Fruit fly (Drosophila melanogaster) whole organism, wandering third instar larva: ENCODE data around the gene Gpdh1.

Experiments used
- Abd-B ChIP-seq: fragments of >200 bp; optimal IDR thresholded peaks from 2 replicates; lab custom pipeline; 2017; ENCODE audit warnings: missing biosample characterization, missing genetic modification characterization
- CG32264 ChIP-seq: fragments of 200-800 bp; sonication (Bioruptor generic); optimal IDR thresholded peaks from 2 replicates; lab custom pipeline; 2016; ENCODE audit warnings: missing biosample characterization, missing genetic modification characterization
- CG9705 ChIP-seq: fragments of 200-800 bp; sonication (Bioruptor generic); optimal IDR thresholded peaks from 2 replicates; lab custom pipeline; 2018; ENCODE audit warnings: missing biosample characterization, mild to moderate bottlenecking, missing genetic modification characterization
- Dfd ChIP-seq: fragments of >200 bp; optimal IDR thresholded peaks from 2 replicates; lab custom pipeline; 2017; ENCODE audit warnings: missing biosample characterization, missing genetic modification characterization
- Dif ChIP-seq: fragments of 200-275, 200-300 bp; sonication (Bioruptor generic); optimal IDR thresholded peaks from 2 replicates; lab custom pipeline; 2018; ENCODE audit warnings: missing biosample characterization, missing genetic modification characterization; ENCODE audit not compliant: partially characterized antibody
- GATAd ChIP-seq: sonication (Bioruptor generic); optimal IDR thresholded peaks from 2 replicates; lab custom pipeline; 2016; ENCODE audit warnings: missing biosample characterization, missing genetic modification characterization
- HLH106 ChIP-seq: fragments of 200-800 bp; optimal IDR thresholded peaks from 3 replicates; lab custom pipeline; 2019; ENCODE audit warnings: missing biosample characterization, mild to moderate bottlenecking, missing genetic modification characterization, moderate library complexity
- Hnf4 ChIP-seq: fragments of 200-800 bp; sonication (Bioruptor generic); optimal IDR thresholded peaks from 2 replicates; lab custom pipeline; 2016; ENCODE audit warnings: missing biosample characterization, mild to moderate bottlenecking, missing genetic modification characterization
- Hr78 ChIP-seq: fragments of >200 bp; optimal IDR thresholded peaks from 2 replicates; lab custom pipeline; 2017; ENCODE audit warnings: missing biosample characterization, missing genetic modification characterization
- Hr83 ChIP-seq: fragments of 200-300 bp; sonication (Bioruptor generic); optimal IDR thresholded peaks from 2 replicates; lab custom pipeline; 2016; ENCODE audit warnings: missing biosample characterization, mild to moderate bottlenecking, missing genetic modification characterization, moderate library complexity; ENCODE audit not compliant: poor library complexity, severe bottlenecking
- Jra ChIP-seq: sonication (Bioruptor generic); optimal IDR thresholded peaks from 2 replicates; lab custom pipeline; 2016; ENCODE audit warnings: missing biosample characterization, missing genetic modification characterization
- Mio ChIP-seq: sonication (Bioruptor generic); optimal IDR thresholded peaks from 2 replicates; lab custom pipeline; 2016; ENCODE audit warnings: missing biosample characterization, missing genetic modification characterization
- Myc ChIP-seq: fragments of >200 bp; optimal IDR thresholded peaks from 2 replicates; lab custom pipeline; 2017
- N ChIP-seq: fragments of >200 bp; optimal IDR thresholded peaks from 2 replicates; lab custom pipeline; 2018; ENCODE audit warnings: missing biosample characterization, missing external identifiers, missing genetic modification characterization
- OdsH ChIP-seq: fragments of 200-800 bp; sonication (Bioruptor generic); optimal IDR thresholded peaks from 2 replicates; lab custom pipeline; 2016; ENCODE audit warnings: missing biosample characterization, mild to moderate bottlenecking, missing genetic modification characterization
- Rel ChIP-seq, 2 experiments: fragments of 200-800 bp; sonication (Bioruptor generic) in 1 of 2; optimal IDR thresholded peaks; 2 replicates in 1 of 2; 3 replicates in 1 of 2; lab custom pipeline; 2016 to 2019; ENCODE audit warnings: mild to moderate bottlenecking in 2 of 2, missing biosample characterization in 2 of 2, missing genetic modification characterization in 2 of 2, moderate library complexity in 1 of 2
- Vsx2 ChIP-seq: fragments of 200-300, 225-300 bp; sonication (Bioruptor generic); optimal IDR thresholded peaks from 2 replicates; lab custom pipeline; 2018; ENCODE audit warnings: missing biosample characterization, missing genetic modification characterization; ENCODE audit not compliant: partially characterized antibody
- brk ChIP-seq: fragments of 200-800 bp; sonication (Bioruptor generic); optimal IDR thresholded peaks from 2 replicates; lab custom pipeline; 2016; ENCODE audit warnings: missing biosample characterization, mild to moderate bottlenecking, missing genetic modification characterization
- dmrt93B ChIP-seq: fragments of 200-800 bp; sonication (Bioruptor generic); optimal IDR thresholded peaks from 2 replicates; lab custom pipeline; 2018; ENCODE audit warnings: missing biosample characterization, mild to moderate bottlenecking, missing genetic modification characterization
- dsf ChIP-seq: sonication (Bioruptor generic); optimal IDR thresholded peaks from 2 replicates; lab custom pipeline; 2016; ENCODE audit warnings: missing biosample characterization, missing genetic modification characterization, borderline replicate concordance
- ey ChIP-seq: fragments of 200-800 bp; sonication (Bioruptor generic); optimal IDR thresholded peaks from 2 replicates; lab custom pipeline; 2016; ENCODE audit warnings: missing biosample characterization, missing genetic modification characterization
- foxo ChIP-seq, 2 experiments: fragments of 200-800 bp; sonication (Bioruptor generic); optimal IDR thresholded peaks; 2 replicates in 1 of 2; 3 replicates in 1 of 2; lab custom pipeline; 2016 to 2017; ENCODE audit warnings: missing biosample characterization in 2 of 2, missing genetic modification characterization in 2 of 2
- fru ChIP-seq: fragments of 200-800 bp; sonication (Bioruptor generic); optimal IDR thresholded peaks from 3 replicates; lab custom pipeline; 2016; ENCODE audit warnings: missing biosample characterization, mild to moderate bottlenecking, missing genetic modification characterization
- h ChIP-seq: fragments of 200-800 bp; sonication (Bioruptor generic); optimal IDR thresholded peaks from 3 replicates; lab custom pipeline; 2016; ENCODE audit warnings: missing biosample characterization, mild to moderate bottlenecking, missing genetic modification characterization
- jim ChIP-seq: fragments of 175-275, 200-325 bp; sonication (Bioruptor generic); optimal IDR thresholded peaks from 2 replicates; lab custom pipeline; 2016; ENCODE audit warnings: missing biosample characterization, mild to moderate bottlenecking, missing genetic modification characterization
- lola ChIP-seq: fragments of >200 bp; optimal IDR thresholded peaks from 2 replicates; lab custom pipeline; 2017; ENCODE audit warnings: missing biosample characterization, missing genetic modification characterization
- pan ChIP-seq: fragments of >200 bp; optimal IDR thresholded peaks from 2 replicates; lab custom pipeline; 2017
- psq ChIP-seq: fragments of 200-800 bp; sonication (Bioruptor generic); optimal IDR thresholded peaks from 3 replicates; lab custom pipeline; 2017; ENCODE audit warnings: missing biosample characterization, mild to moderate bottlenecking, missing genetic modification characterization, moderate library complexity
- rgr ChIP-seq: fragments of 200-800 bp; sonication (Bioruptor generic); optimal IDR thresholded peaks from 3 replicates; lab custom pipeline; 2016; ENCODE audit warnings: missing biosample characterization, mild to moderate bottlenecking, missing genetic modification characterization
- sage ChIP-seq: fragments of 200-800 bp; sonication (Bioruptor generic); optimal IDR thresholded peaks from 2 replicates; lab custom pipeline; 2016; ENCODE audit warnings: missing biosample characterization, mild to moderate bottlenecking, missing genetic modification characterization
- sv ChIP-seq: fragments of 200-800 bp; sonication (Bioruptor generic); optimal IDR thresholded peaks from 3 replicates; lab custom pipeline; 2016; ENCODE audit warnings: missing biosample characterization, missing genetic modification characterization
- tai ChIP-seq: sonication (Bioruptor generic); optimal IDR thresholded peaks from 2 replicates; lab custom pipeline; 2016; ENCODE audit warnings: missing biosample characterization, missing genetic modification characterization
- usp ChIP-seq: fragments of >200 bp; optimal IDR thresholded peaks from 2 replicates; lab custom pipeline; 2017; ENCODE audit warnings: missing biosample characterization, missing genetic modification characterization
- woc ChIP-seq: sonication (Bioruptor generic); optimal IDR thresholded peaks from 2 replicates; lab custom pipeline; 2016; ENCODE audit warnings: missing biosample characterization, mild to moderate bottlenecking, missing genetic modification characterization

The Gpdh1 gene

DNA sequence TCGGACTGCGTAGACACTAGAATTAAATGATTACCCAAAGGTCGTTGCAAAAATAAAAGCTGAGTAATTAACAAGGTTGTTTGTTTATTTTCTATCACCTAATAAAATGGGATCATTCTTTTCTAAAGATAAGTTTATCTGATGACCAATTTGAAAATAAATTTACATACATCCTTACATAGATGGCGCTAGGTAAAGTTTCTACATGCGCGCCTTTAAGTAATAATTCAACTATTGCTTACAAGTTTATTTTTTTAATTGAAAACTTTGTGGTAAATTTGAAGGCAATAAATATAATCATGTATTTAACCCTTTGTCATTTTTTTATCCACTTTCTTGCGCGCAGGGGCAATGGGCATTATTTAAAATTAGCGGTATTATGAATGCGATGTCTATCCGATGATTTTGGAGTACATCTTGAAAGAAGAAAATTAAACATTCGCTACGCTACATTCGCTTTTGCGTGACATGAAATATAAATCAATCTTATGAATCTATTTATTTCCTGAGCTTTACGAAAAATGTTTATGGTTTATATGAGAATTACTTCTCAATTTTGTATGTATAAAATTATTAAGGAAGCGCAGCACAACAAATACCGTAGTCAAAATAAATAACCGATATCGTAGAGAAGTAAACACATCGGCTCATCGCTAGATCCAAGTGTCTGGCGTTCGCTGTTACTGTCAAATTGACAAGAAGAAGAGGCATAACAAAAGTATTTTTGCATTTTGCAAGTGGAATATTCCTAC lies 5.5 kb downstream of the Gpdh1 start, which contains the start of gene CG9044:
Gene CG9044 (plus strand): TSS at position 676 of the 752 bp plus-strand sequence.
- TF ChIP-seq GATAd (GFP tag; lab: Kevin White, UChicago) (peak; percentile 35), psq (peak; percentile 54), Mio (GFP tag; lab: Kevin White, UChicago) (no peak), OdsH (GFP tag; lab: Kevin White, UChicago) (peak; percentile 32), Hr83 (GFP tag; lab: Kevin White, UChicago) (peak; percentile 38), CG9705 (GFP tag; lab: Kevin White, UChicago) (peak; percentile 35), foxo (GFP tag; optimal IDR thresholded peaks at IDR 0.05; lab: Kevin White, UChicago) (no peak), dmrt93B (GFP tag; lab: Kevin White, UChicago) (no peak), ey (peak; percentile 70), dsf (GFP tag; lab: Kevin White, UChicago) (peak; percentile 76), tai (GFP tag; lab: Kevin White, UChicago) (no peak), Jra (GFP tag; lab: Kevin White, UChicago) (peak; percentile 49), Dfd (GFP tag; lab: Kevin White, UChicago) (no peak), HLH106 (tag; lab: Kevin White, UChicago) (peak; percentile 71), woc (GFP tag; lab: Kevin White, UChicago) (peak; percentile 92), h (peak; percentile 77), Vsx2 (GFP tag; lab: Kevin White, UChicago) (no peak), sv (GFP tag; lab: Kevin White, UChicago) (no peak), Rel (GFP tag; optimal IDR thresholded peaks at IDR 0.05; lab: Kevin White, UChicago) (no peak), Rel (tag; optimal IDR thresholded peaks at IDR 0.05; lab: Kevin White, UChicago) (no peak)

DNA sequence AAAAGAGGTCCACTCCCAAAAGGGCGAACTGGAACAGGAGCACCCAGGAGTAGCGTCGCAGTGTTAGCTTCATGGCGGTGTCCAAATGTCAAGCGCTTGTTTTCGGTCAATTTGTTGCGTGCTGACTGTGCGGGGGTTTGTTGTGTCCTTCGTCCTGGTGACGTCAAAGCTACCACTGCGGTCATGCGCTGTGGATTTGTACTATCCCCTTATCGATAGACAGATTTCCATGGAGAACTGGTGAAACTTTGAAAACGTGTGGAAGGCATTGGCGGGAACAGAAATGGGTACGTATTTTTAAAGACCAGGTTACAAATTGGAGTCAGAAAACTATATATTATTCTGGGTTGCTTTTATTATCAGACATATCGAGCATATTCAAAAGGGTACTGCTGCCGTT lies 12.7 kb downstream of the Gpdh1 start, which contains the start of gene CG13999:
Gene CG13999 (minus strand): TSS at position 314 of the 400 bp plus-strand sequence.
- TF ChIP-seq CG9705 (GFP tag; lab: Kevin White, UChicago) (no peak), woc (GFP tag; lab: Kevin White, UChicago) (no peak), HLH106 (tag; lab: Kevin White, UChicago) (no peak), CG32264 (GFP tag; lab: Kevin White, UChicago) (no peak)
- TF ChIP-seq, all 38 proteins: peak for 0

DNA sequence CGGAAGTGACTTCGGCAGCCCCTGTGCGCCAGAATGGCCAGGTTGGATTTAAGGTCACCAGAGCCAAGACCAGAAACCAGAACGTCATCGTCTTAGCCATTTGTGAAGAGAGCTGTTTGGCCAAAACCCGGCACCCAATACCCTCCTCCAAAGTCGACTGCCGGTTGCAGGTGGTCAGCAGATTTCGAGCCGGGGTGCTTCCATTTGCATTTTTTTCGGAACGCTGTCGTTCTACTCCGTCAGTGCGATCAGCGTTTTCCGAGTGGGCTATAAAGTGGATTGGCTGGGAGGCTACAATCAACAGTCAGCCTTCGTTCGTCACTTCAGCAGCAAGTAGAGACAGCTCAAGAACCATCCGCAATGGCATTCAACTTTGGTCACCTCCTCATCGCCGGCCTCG lies 13.3 kb downstream of the Gpdh1 start, which contains the start of the genes CG13998 and Vm26Ab:
Gene CG13998 (minus strand): TSS at position 114 of the 400 bp plus-strand sequence.
Gene Vm26Ab (plus strand): TSS at position 299 of the 400 bp plus-strand sequence.
- TF ChIP-seq N (no peak), usp (GFP tag; lab: Kevin White, UChicago) (no peak), Dfd (GFP tag; lab: Kevin White, UChicago) (no peak), OdsH (GFP tag; lab: Kevin White, UChicago) (no peak), Vsx2 (GFP tag; lab: Kevin White, UChicago) (no peak), Mio (GFP tag; lab: Kevin White, UChicago) (no peak), dmrt93B (GFP tag; lab: Kevin White, UChicago) (no peak), lola (no peak), rgr (GFP tag; lab: Kevin White, UChicago) (no peak), brk (GFP tag; lab: Kevin White, UChicago) (no peak), Hr78 (no peak), Abd-B (GFP tag; lab: Kevin White, UChicago) (no peak), sage (GFP tag; lab: Kevin White, UChicago) (no peak), Hnf4 (GFP tag; lab: Kevin White, UChicago) (no peak), HLH106 (tag; lab: Kevin White, UChicago) (no peak), jim (no peak), foxo (GFP tag; optimal IDR thresholded peaks at IDR 0.05; lab: Kevin White, UChicago) (no peak)

DNA sequence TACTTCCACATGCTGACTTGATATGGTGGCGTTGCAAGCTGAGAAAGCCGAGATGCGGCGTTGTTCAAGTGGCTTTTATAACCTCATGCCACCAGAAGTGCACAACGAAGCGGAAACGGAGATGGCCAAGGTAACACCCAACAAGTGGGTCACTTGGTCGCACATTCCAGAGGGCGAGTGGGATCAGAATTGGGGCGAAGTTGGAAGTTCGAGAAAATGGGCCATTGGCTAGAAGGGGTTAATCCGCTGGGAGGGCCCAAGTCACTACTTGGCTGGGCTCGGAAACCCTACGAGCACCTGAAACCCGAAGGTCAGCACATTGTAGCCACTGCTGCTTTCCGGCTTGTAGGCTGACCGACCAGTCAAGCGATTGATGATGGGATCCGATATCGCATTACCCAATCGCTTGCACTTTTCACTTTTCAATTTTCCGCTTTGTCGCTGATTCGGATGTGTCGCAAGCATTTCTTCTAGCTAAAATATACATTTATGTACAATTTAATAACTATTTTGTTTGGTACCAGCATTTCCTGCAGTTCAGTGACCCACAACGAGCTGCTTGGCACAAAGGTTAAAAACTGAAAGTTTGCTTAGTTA lies 15.2 kb downstream of the Gpdh1 start, which contains the start of gene Vm26Ac:
Gene Vm26Ac (minus strand): TSS at position 51 of the 597 bp plus-strand sequence.
- TF ChIP-seq Jra (GFP tag; lab: Kevin White, UChicago) (no peak), HLH106 (tag; lab: Kevin White, UChicago) (no peak), Dif (no peak), Hr78 (no peak), CG9705 (GFP tag; lab: Kevin White, UChicago) (no peak), Vsx2 (GFP tag; lab: Kevin White, UChicago) (no peak), rgr (GFP tag; lab: Kevin White, UChicago) (no peak), h (no peak), Abd-B (GFP tag; lab: Kevin White, UChicago) (no peak), N (no peak), GATAd (GFP tag; lab: Kevin White, UChicago) (no peak), Hr83 (GFP tag; lab: Kevin White, UChicago) (no peak), pan (lab: Kevin White, UChicago) (no peak), fru (no peak), Myc (no peak), jim (no peak), Hnf4 (GFP tag; lab: Kevin White, UChicago) (no peak), dsf (GFP tag; lab: Kevin White, UChicago) (no peak), usp (GFP tag; lab: Kevin White, UChicago) (no peak), woc (GFP tag; lab: Kevin White, UChicago) (no peak)
